Worm (Caenorhabditis elegans): ENCODE data around the gene sto-4.
A peak's percentile ranks its signal among the peaks of the same experiment; 100 is the strongest.

sto-4 gene

DNA sequence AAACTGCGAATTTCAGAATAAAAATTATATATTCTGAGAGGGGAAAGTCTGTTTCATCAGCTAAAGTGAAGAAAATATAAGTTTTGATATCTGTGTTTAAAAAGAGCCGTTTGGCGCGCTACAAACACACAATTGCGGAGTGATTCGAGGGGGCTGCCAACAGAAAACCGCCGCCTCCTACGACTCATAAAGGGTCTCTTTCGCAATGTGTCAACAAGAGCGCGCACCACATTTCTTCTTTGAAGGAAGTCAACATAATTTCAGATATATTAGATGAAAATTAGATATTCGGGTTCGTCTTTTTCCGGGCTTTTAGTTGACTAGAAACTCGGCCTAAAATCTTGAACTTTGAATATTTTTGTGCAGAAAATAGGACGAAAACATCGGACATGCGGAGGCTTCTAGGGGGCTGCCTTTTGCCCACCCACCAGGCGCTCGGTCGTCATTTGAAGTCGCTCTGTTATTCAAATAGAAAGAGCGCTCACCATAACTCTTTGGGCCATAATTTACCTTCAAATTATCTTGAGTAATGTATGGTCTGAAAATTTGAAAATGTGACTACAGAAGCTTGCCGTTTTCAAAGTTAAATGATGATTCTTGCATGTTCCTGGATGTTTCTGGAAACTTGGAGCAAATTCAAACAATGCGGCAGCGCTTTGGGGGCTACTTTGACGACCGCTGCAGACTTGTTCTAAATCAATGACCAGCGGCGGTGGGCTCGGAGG, 38.0 kb upstream of the sto-4 start (continued):
- TF ChIP-seq grh-1 (GFP tag; IDR thresholded peaks at IDR 0.05) = peak; percentile 94

DNA sequence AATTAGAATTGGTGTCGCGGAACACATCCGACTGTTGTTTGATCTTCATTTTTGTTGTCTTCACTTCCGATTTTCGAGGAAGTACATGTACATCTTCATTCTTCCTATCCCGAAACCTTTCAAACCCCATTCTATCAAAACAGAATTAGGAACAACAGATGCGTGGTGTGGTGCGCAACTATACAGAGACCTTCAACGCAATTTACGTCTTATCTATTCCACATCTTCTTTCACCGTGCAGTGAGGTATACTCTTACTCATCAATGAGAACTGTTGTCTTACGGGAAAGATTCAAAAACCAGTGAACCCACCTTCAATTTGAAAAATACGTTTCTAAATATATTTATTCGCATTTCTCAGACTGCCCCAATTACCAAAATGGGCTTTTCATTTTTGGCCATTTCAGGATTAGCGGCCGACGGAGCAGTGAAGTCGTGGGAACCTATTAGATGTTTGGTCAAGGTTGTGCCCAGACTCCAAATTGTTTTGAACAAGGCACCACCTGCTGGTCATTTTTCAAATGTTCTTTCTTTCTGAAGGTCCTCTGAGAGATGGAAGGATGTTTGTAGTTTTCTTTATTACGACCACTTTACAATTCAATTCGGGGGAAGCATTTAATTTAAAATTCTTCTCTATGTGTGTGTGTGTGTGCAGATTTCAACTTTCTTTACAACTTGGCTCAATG, 37.0 kb upstream of the sto-4 start:
- TF ChIP-seq rnt-1 (tag; optimal IDR thresholded peaks at IDR 0.05) = peak; percentile 37
- no peak for TF ChIP-seq zag-1 (tag; optimal IDR thresholded peaks at IDR 0.05)
- TF ChIP-seq mef-2 (tag; optimal IDR thresholded peaks at IDR 0.05) = no peak
- TF ChIP-seq xbp-1 (tag; optimal IDR thresholded peaks at IDR 0.05) = no peak
- TF ChIP-seq lin-39 (tag; optimal IDR thresholded peaks at IDR 0.05) = no peak
- TF ChIP-seq dsc-1 (tag; optimal IDR thresholded peaks at IDR 0.05) = peak; percentile 78
- peak; percentile 10 for TF ChIP-seq ztf-4 (tag; optimal IDR thresholded peaks at IDR 0.05)
- no peak for TF ChIP-seq nhr-12 (tag; optimal IDR thresholded peaks at IDR 0.05)
- TF ChIP-seq tbx-2 (tag; optimal IDR thresholded peaks at IDR 0.05) = peak; percentile 4
- peak; percentile 61 for TF ChIP-seq nhr-71 (tag; optimal IDR thresholded peaks at IDR 0.05)
- TF ChIP-seq nhr-90 (tag; optimal IDR thresholded peaks at IDR 0.05; ENCODE audit: poor library complexity) = peak; percentile 21
- TF ChIP-seq fkh-4 (tag; optimal IDR thresholded peaks at IDR 0.05; ENCODE audit: borderline replicate concordance) = peak; percentile 11
- peak; percentile 81 for TF ChIP-seq nhr-85 (tag)
- no peak for TF ChIP-seq ceh-8 (GFP tag; optimal IDR thresholded peaks at IDR 0.05)
- TF ChIP-seq egl-27 (tag; optimal IDR thresholded peaks at IDR 0.05) = no peak
- peak; percentile 61 for TF ChIP-seq blmp-1 (tag; optimal IDR thresholded peaks at IDR 0.05)
- TF ChIP-seq lin-14 (GFP tag; optimal IDR thresholded peaks at IDR 0.05) = peak; percentile 47
- TF ChIP-seq mab-9 (GFP tag; IDR thresholded peaks at IDR 0.05) = no peak
- TF ChIP-seq mep-1 (tag; optimal IDR thresholded peaks at IDR 0.05) = peak; percentile 19

DNA sequence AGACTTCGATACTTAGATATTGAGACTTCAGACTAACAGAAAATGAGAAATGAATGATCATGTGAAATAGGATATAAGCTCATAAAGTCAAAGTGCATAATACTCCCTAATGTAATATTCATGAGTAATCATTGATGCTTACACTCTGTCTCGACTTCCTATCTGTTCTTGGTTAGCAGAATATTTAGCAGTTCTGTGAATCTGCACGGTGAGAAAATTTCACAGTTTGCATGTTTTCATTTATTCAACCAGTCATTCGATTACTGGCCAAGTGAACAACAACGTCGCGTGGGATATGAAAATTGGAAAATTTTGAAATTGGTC, 36.5 kb upstream of the sto-4 start:
- TF ChIP-seq irx-1 (tag; optimal IDR thresholded peaks at IDR 0.05) (no peak), lin-15B (tag; optimal IDR thresholded peaks at IDR 0.05) (no peak), unc-86 (tag; optimal IDR thresholded peaks at IDR 0.05) (peak; percentile 70), lin-39 (tag; optimal IDR thresholded peaks at IDR 0.05) (no peak), lsy-2 (tag; optimal IDR thresholded peaks at IDR 0.05) (peak in 1 of 2 experiments; percentile 13), fkh-4 (tag; optimal IDR thresholded peaks at IDR 0.05; ENCODE audit: borderline replicate concordance) (no peak), mdl-1 (tag; optimal IDR thresholded peaks at IDR 0.05) (no peak), dsc-1 (tag; optimal IDR thresholded peaks at IDR 0.05) (peak; percentile 27), C04F5.9 (tag; optimal IDR thresholded peaks at IDR 0.05) (no peak), swsn-7 (tag; optimal IDR thresholded peaks at IDR 0.05) (no peak), ztf-4 (tag; optimal IDR thresholded peaks at IDR 0.05) (no peak), fkh-8 (tag; optimal IDR thresholded peaks at IDR 0.05) (peak; percentile 77), egl-13 (tag; optimal IDR thresholded peaks at IDR 0.05) (peak; percentile 43), nhr-84 (tag; optimal IDR thresholded peaks at IDR 0.05) (no peak), sox-4 (tag; optimal IDR thresholded peaks at IDR 0.05) (peak; percentile 38), snpc-4 (tag; optimal IDR thresholded peaks at IDR 0.05) (no peak), skn-1 (tag; optimal IDR thresholded peaks at IDR 0.05) (no peak), tbx-2 (tag; optimal IDR thresholded peaks at IDR 0.05) (no peak)

DNA sequence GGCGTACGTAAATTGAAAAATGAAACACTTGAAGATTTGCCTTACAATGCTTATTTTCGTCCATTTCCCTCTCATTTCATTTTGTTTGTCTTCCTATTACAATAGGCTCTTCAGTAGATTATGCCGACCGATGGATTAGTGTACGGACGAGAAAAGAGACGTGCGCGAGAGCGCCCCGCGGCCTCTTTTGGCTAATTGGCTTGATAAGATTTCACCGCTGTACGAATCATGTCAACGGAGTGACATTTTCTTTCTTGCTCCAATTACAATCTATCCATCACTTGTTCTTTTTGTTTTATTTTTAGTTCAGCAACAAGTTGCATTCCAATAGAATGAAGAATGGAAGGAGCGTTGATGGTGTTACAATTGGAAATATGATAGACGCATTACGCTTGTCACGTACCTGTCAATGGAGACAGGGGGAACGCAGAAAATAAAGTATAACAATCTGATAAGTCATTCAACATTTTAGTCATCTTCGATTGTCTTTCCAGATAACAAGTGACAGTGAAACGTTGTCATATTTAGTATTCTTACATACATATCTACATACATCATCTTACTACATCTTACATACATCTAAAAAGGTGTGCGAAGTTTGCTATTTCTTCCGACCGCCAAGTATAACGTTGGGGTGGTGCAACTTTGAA, 35.7 kb upstream of the sto-4 start:
- no peak for TF ChIP-seq egl-13 (tag; optimal IDR thresholded peaks at IDR 0.05)
- no peak for TF ChIP-seq ceh-63 (GFP tag; optimal IDR thresholded peaks at IDR 0.05)
- peak; percentile 36 for TF ChIP-seq lin-14 (GFP tag; optimal IDR thresholded peaks at IDR 0.05)
- no peak for TF ChIP-seq pqm-1 (tag; optimal IDR thresholded peaks at IDR 0.05)
- TF ChIP-seq lin-39 (tag; optimal IDR thresholded peaks at IDR 0.05) = no peak
- no peak for TF ChIP-seq nhr-76 (tag; optimal IDR thresholded peaks at IDR 0.05)
- no peak for TF ChIP-seq nhr-12 (tag; optimal IDR thresholded peaks at IDR 0.05)
- no peak for TF ChIP-seq efl-1 (optimal IDR thresholded peaks at IDR 0.05)
- peak in 1 of 2 experiments; percentile 44 for TF ChIP-seq efl-1 (GFP tag; optimal IDR thresholded peaks at IDR 0.05 in 1 of 2)
- TF ChIP-seq dsc-1 (tag; optimal IDR thresholded peaks at IDR 0.05) = peak; percentile 78

Measured in whole organism, L1 larva.